Worm (Caenorhabditis elegans) whole organism, mixed stage, embryonic: ENCODE results near the gene mct-4.

Experiments used
- unc-39 ChIP-seq: fragments of 150-350 bp; optimal IDR thresholded peaks from 2 replicates; lab custom pipeline; 2014; ENCODE audit warnings: missing biosample characterization, missing genetic modification characterization
- zip-8 ChIP-seq: fragments of 150-350 bp; optimal IDR thresholded peaks from 2 replicates; lab custom pipeline; 2014; ENCODE audit warnings: missing biosample characterization, missing genetic modification characterization

DNA sequence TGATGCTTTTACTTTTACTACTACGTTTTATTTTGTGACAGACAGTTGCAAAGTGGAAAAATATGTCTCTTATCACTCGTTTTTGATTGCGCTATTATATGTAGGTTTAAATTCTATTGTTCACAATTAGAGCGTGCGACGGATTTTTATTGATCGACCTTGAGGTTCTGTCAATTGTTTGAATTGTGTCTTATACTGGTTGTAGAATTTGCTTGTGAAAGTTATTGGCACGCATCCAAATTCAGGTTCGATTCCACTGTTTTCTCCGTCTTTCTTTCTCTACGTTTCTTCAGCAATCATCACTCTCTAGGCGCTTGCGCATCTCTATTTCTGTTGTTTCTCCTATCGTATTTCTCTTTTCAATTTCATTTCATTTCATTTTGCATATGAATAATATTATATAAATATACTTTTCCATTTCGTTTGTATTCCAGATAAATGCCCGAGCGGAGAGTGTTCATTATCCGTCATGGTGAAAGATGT lies 35.9 kb downstream of the mct-4 start, which contains the start of gene T07F12.1:
- TF ChIP-seq unc-39 (tag; lab: Kevin White, UChicago) (no peak), zip-8 (no peak)
